Fruit fly (Drosophila melanogaster) whole organism, prepupa: ENCODE measurements around the gene RanBP3.

Experiments
- CG10669 ChIP-seq: fragments of 200-800 bp; sonication (Bioruptor generic); optimal IDR thresholded peaks from 3 replicates; lab custom pipeline; 2018; ENCODE audit warnings: missing biosample characterization, mild to moderate bottlenecking, missing genetic modification characterization, moderate library complexity
- CG11294 ChIP-seq: fragments of 200-800 bp; sonication (Bioruptor generic); IDR thresholded peaks from 2 replicates; pipeline ENCODE4 v1.3.6; 2022; ENCODE audit warnings: missing biosample characterization, missing genetic modification characterization
- CG11762 ChIP-seq: fragments of 200-800 bp; sonication (Bioruptor generic); optimal IDR thresholded peaks from 3 replicates; lab custom pipeline; 2016; ENCODE audit warnings: missing biosample characterization, missing genetic modification characterization; ENCODE audit not compliant: insufficient read depth
- CG15336 ChIP-seq: fragments of 200-800 bp; sonication (Bioruptor generic); IDR thresholded peaks from 2 replicates; pipeline ENCODE4 v1.3.6; 2022; ENCODE audit warnings: missing biosample characterization, missing genetic modification characterization
- CG1621 ChIP-seq: fragments of 200-800 bp; sonication (Bioruptor generic); optimal IDR thresholded peaks from 3 replicates; lab custom pipeline; 2018; ENCODE audit warnings: missing biosample characterization, mild to moderate bottlenecking, missing genetic modification characterization
- CG16779 ChIP-seq: fragments of 200-800 bp; sonication (Bioruptor generic); optimal IDR thresholded peaks from 3 replicates; lab custom pipeline; 2017; ENCODE audit warnings: missing biosample characterization, mild to moderate bottlenecking, missing genetic modification characterization
- CG31627 ChIP-seq: fragments of 200-800 bp; sonication (Bioruptor generic); optimal IDR thresholded peaks from 3 replicates; lab custom pipeline; 2016; ENCODE audit warnings: missing biosample characterization, missing genetic modification characterization
- CG32006 ChIP-seq: fragments of 200-800 bp; sonication (Bioruptor generic); optimal IDR thresholded peaks from 3 replicates; lab custom pipeline; 2017; ENCODE audit warnings: missing biosample characterization, mild to moderate bottlenecking, missing genetic modification characterization
- CG3919 ChIP-seq: fragments of 200-800 bp; sonication (Bioruptor generic); optimal IDR thresholded peaks from 3 replicates; lab custom pipeline; 2016; ENCODE audit warnings: missing biosample characterization, missing genetic modification characterization
- CG4318 ChIP-seq: fragments of 200-800 bp; sonication (Bioruptor generic); optimal IDR thresholded peaks from 3 replicates; lab custom pipeline; 2017; ENCODE audit warnings: missing biosample characterization, mild to moderate bottlenecking, missing genetic modification characterization
- CG6163 ChIP-seq: fragments of 200-800 bp; sonication (Bioruptor generic); IDR thresholded peaks from 3 replicates; pipeline ENCODE4 v1.3.6; 2022; ENCODE audit warnings: missing biosample characterization, missing genetic modification characterization
- CG6276 ChIP-seq: fragments of 200-800 bp; sonication (Bioruptor generic); optimal IDR thresholded peaks from 2 replicates; lab custom pipeline; 2017; ENCODE audit warnings: missing biosample characterization, mild to moderate bottlenecking, missing genetic modification characterization
- CG6792 ChIP-seq: fragments of 200-800 bp; sonication (Bioruptor generic); optimal IDR thresholded peaks from 3 replicates; lab custom pipeline; 2016; ENCODE audit warnings: missing biosample characterization, missing genetic modification characterization
- CG6808 ChIP-seq: fragments of 200-800 bp; sonication (Bioruptor generic); optimal IDR thresholded peaks from 3 replicates; lab custom pipeline; 2017; ENCODE audit warnings: missing biosample characterization, missing genetic modification characterization, mild to moderate bottlenecking, moderate library complexity, missing genetic modification reagents
- CG6854 ChIP-seq: fragments of 200-800 bp; sonication (Bioruptor generic); optimal IDR thresholded peaks from 2 replicates; lab custom pipeline; 2017; ENCODE audit warnings: missing biosample characterization, mild to moderate bottlenecking, missing genetic modification characterization
- CG7368 ChIP-seq: fragments of 200-800 bp; sonication (Bioruptor generic); optimal IDR thresholded peaks from 3 replicates; lab custom pipeline; 2016; ENCODE audit warnings: missing biosample characterization, missing genetic modification characterization
- CG8119 ChIP-seq: fragments of 200-800 bp; sonication (Bioruptor generic); IDR thresholded peaks from 3 replicates; pipeline ENCODE4 v1.3.6; 2022; ENCODE audit warnings: missing biosample characterization, missing genetic modification characterization
- CG9139 ChIP-seq: fragments of 200-800 bp; sonication (Bioruptor generic); optimal IDR thresholded peaks from 3 replicates; lab custom pipeline; 2017; ENCODE audit warnings: missing biosample characterization, mild to moderate bottlenecking, missing genetic modification characterization
- Eip75B ChIP-seq: fragments of 200-800 bp; sonication (Bioruptor generic); optimal IDR thresholded peaks from 3 replicates; lab custom pipeline; 2016; ENCODE audit warnings: missing biosample characterization, missing genetic modification characterization
- Eip78C ChIP-seq: fragments of 200-800 bp; sonication (Bioruptor generic); peaks from one replicate; lab custom pipeline; 2016; ENCODE audit warnings: missing biosample characterization, missing genetic modification characterization
- Eip93F ChIP-seq: fragments of 200-800 bp; sonication (Bioruptor generic); optimal IDR thresholded peaks from 2 replicates; lab custom pipeline; 2016; ENCODE audit warnings: missing biosample characterization, mild to moderate bottlenecking, missing genetic modification characterization
- Ets21C ChIP-seq: fragments of 200-800 bp; sonication (Bioruptor generic); optimal IDR thresholded peaks from 3 replicates; lab custom pipeline; 2016; ENCODE audit warnings: missing biosample characterization, missing genetic modification characterization
- Ets96B ChIP-seq: fragments of 200-800 bp; optimal IDR thresholded peaks from 2 replicates; lab custom pipeline; 2019; ENCODE audit warnings: missing biosample characterization, mild to moderate bottlenecking, missing genetic modification characterization, moderate library complexity
- Hr38 ChIP-seq: sonication (Bioruptor generic); optimal IDR thresholded peaks from 2 replicates; lab custom pipeline; 2016; ENCODE audit warnings: missing biosample characterization, missing genetic modification characterization
- Hr39 ChIP-seq: fragments of 200-800 bp; sonication (Bioruptor generic); optimal IDR thresholded peaks from 2 replicates; lab custom pipeline; 2016; ENCODE audit warnings: missing biosample characterization, missing genetic modification characterization
- Lpt ChIP-seq: fragments of 200-800 bp; sonication (Bioruptor generic); optimal IDR thresholded peaks from 3 replicates; lab custom pipeline; 2016; ENCODE audit warnings: missing biosample characterization, missing genetic modification characterization
- OdsH ChIP-seq: fragments of 200-800 bp; sonication (Bioruptor generic); optimal IDR thresholded peaks from 3 replicates; lab custom pipeline; 2016; ENCODE audit warnings: missing biosample characterization, missing genetic modification characterization
- Smox ChIP-seq: fragments of 200-800 bp; sonication (Bioruptor generic); optimal IDR thresholded peaks from 3 replicates; lab custom pipeline; 2016; ENCODE audit warnings: missing biosample characterization, missing genetic modification characterization
- Sox102F ChIP-seq: fragments of 200-800 bp; sonication (Bioruptor generic); optimal IDR thresholded peaks from 2 replicates; lab custom pipeline; 2016; ENCODE audit warnings: missing biosample characterization, mild to moderate bottlenecking, missing genetic modification characterization
- Sox14 ChIP-seq: fragments of 200-800 bp; sonication (Bioruptor generic); optimal IDR thresholded peaks from 3 replicates; lab custom pipeline; 2016; ENCODE audit warnings: missing biosample characterization, missing genetic modification characterization
- Sox15 ChIP-seq: fragments of 200-800 bp; sonication (Bioruptor generic); optimal IDR thresholded peaks from 3 replicates; lab custom pipeline; 2016; ENCODE audit warnings: missing biosample characterization, missing genetic modification characterization
- achi ChIP-seq: fragments of 200-800 bp; sonication (Bioruptor generic); optimal IDR thresholded peaks from 3 replicates; lab custom pipeline; 2016; ENCODE audit warnings: missing biosample characterization, missing genetic modification characterization
- cyc ChIP-seq: fragments of 200-800 bp; sonication (Bioruptor generic); optimal IDR thresholded peaks from 3 replicates; lab custom pipeline; 2016; ENCODE audit warnings: missing biosample characterization, missing genetic modification characterization
- dac ChIP-seq: fragments of 200-800 bp; sonication (Bioruptor generic); optimal IDR thresholded peaks from 2 replicates; lab custom pipeline; 2017; ENCODE audit warnings: missing biosample characterization, mild to moderate bottlenecking, missing genetic modification characterization
- dsx ChIP-seq: fragments of 200-800 bp; optimal IDR thresholded peaks from 3 replicates; lab custom pipeline; 2019; ENCODE audit warnings: missing biosample characterization, mild to moderate bottlenecking, missing genetic modification characterization, moderate library complexity; ENCODE audit not compliant: poor library complexity, severe bottlenecking
- eg ChIP-seq: fragments of 200-800 bp; sonication (Bioruptor generic); IDR thresholded peaks from 3 replicates; pipeline ENCODE4 v1.3.6; 2022; ENCODE audit warnings: missing biosample characterization, missing genetic modification characterization
- esn ChIP-seq: fragments of 200-800 bp; sonication (Bioruptor generic); optimal IDR thresholded peaks from 2 replicates; lab custom pipeline; 2016; ENCODE audit warnings: missing biosample characterization, mild to moderate bottlenecking, missing genetic modification characterization, moderate library complexity
- fd85E ChIP-seq: fragments of 200-800 bp; sonication (Bioruptor generic); optimal IDR thresholded peaks from 3 replicates; lab custom pipeline; 2016; ENCODE audit warnings: missing biosample characterization, missing genetic modification characterization
- lz ChIP-seq: fragments of 200-800 bp; sonication (Bioruptor generic); optimal IDR thresholded peaks from 3 replicates; lab custom pipeline; 2016; ENCODE audit warnings: missing biosample characterization, missing genetic modification characterization
- net ChIP-seq: fragments of 200-800 bp; sonication (Bioruptor generic); optimal IDR thresholded peaks from 3 replicates; lab custom pipeline; 2016; ENCODE audit warnings: missing biosample characterization, missing genetic modification characterization
- salr ChIP-seq, 2 experiments: fragments of 200-800 bp; sonication (Bioruptor generic); optimal IDR thresholded peaks; 3 replicates each; lab custom pipeline; 2016 to 2018; ENCODE audit warnings: missing biosample characterization in 2 of 2, missing genetic modification characterization in 2 of 2, mild to moderate bottlenecking in 1 of 2
- spab ChIP-seq: fragments of 200-800 bp; sonication (Bioruptor generic); optimal IDR thresholded peaks from 2 replicates; lab custom pipeline; 2017; ENCODE audit warnings: missing biosample characterization, mild to moderate bottlenecking, missing genetic modification characterization, missing genetic modification reagents
- ss ChIP-seq, 2 experiments: fragments of 200-800 bp; sonication (Bioruptor generic); optimal IDR thresholded peaks; 2 replicates in 1 of 2; 3 replicates in 1 of 2; lab custom pipeline; 2017 to 2018; ENCODE audit warnings: mild to moderate bottlenecking in 2 of 2, missing biosample characterization in 2 of 2, missing genetic modification characterization in 2 of 2, moderate library complexity in 1 of 2
- svp ChIP-seq: fragments of 200-800 bp; sonication (Bioruptor generic); peaks from one replicate; lab custom pipeline; 2016; ENCODE audit warnings: missing biosample characterization, missing genetic modification characterization
- topi ChIP-seq: fragments of 200-800 bp; sonication (Bioruptor generic); optimal IDR thresholded peaks from 3 replicates; lab custom pipeline; 2016; ENCODE audit warnings: missing biosample characterization, missing genetic modification characterization
- vri ChIP-seq: fragments of 200-800 bp; sonication (Bioruptor generic); optimal IDR thresholded peaks from 3 replicates; lab custom pipeline; 2016; ENCODE audit warnings: missing biosample characterization, mild to moderate bottlenecking, missing genetic modification characterization

Gene RanBP3

dm6 chr3R:23760219-23761018 lies 7.8 kb upstream of the RanBP3 start, which contains the start of gene SdhD (continued):
- TF ChIP-seq CG6808 (GFP tag; lab: Kevin White, UChicago) (no peak), topi (GFP tag; lab: Kevin White, UChicago) (peak; percentile 9), Sox14 (peak; percentile 10), CG3919 (GFP tag; lab: Kevin White, UChicago) (peak; percentile 47), vri (peak; percentile 47), cyc (no peak), Hr39 (GFP tag; lab: Kevin White, UChicago) (no peak), CG6276 (GFP tag; lab: Kevin White, UChicago) (no peak), eg (GFP tag; lab: Robert Waterston, UW) (no peak), CG10669 (GFP tag; lab: Kevin White, UChicago) (peak; percentile 7), Eip93F (no peak), Sox15 (GFP tag; lab: Kevin White, UChicago) (no peak), dac (GFP tag; lab: Kevin White, UChicago) (no peak), spab (GFP tag; lab: Kevin White, UChicago) (no peak), fd85E (GFP tag; lab: Kevin White, UChicago) (no peak), CG32006 (GFP tag; lab: Kevin White, UChicago) (no peak), esn (GFP tag; lab: Kevin White, UChicago) (peak; percentile 37), Ets21C (GFP tag; lab: Kevin White, UChicago) (no peak), CG16779 (no peak), CG11294 (GFP tag; lab: Robert Waterston, UW) (no peak), CG15336 (no peak; the same call in 1 of the 2 replicates), CG7368 (GFP tag; lab: Kevin White, UChicago) (peak; percentile 9), achi (GFP tag; lab: Kevin White, UChicago) (peak; percentile 23), CG11762 (GFP tag; lab: Kevin White, UChicago) (no peak), Eip75B (GFP tag; lab: Kevin White, UChicago) (no peak), dsx (GFP tag; lab: Kevin White, UChicago) (no peak), Sox102F (peak; percentile 14), CG6163 (GFP tag; lab: Robert Waterston, UW) (0 out of 3 replicates have a peak, but pooled peaks have one; percentile 17), Ets96B (no peak), CG6854 (GFP tag; lab: Kevin White, UChicago) (no peak), CG9139 (GFP tag; lab: Kevin White, UChicago) (no peak), CG6792 (GFP tag; lab: Kevin White, UChicago) (no peak), lz (peak; percentile 24), CG8119 (GFP tag; lab: Robert Waterston, UW) (no peak), svp (peak; percentile 59), Eip78C (GFP tag; lab: Kevin White, UChicago) (peak; percentile 75), CG4318 (GFP tag; lab: Kevin White, UChicago) (no peak)

dm6 chr3R:23757912-23758607 lies 5.4 kb upstream of the RanBP3 start, which contains the start of the genes PTPMT1 and Hrd3:
PTPMT1 (plus strand) TSS chr3R:23758339.
Hrd3 (minus strand) TSS chr3R:23758557.
- TF ChIP-seq Smox (GFP tag; lab: Kevin White, UChicago) (peak; percentile 99), CG8119 (GFP tag; lab: Robert Waterston, UW) (peak; percentile 97), Sox14 (peak; percentile 99), Hr39 (GFP tag; lab: Kevin White, UChicago) (peak; percentile 98), eg (GFP tag; lab: Robert Waterston, UW) (peak; percentile 94), Ets21C (GFP tag; lab: Kevin White, UChicago) (peak; percentile 98), CG6854 (GFP tag; lab: Kevin White, UChicago) (peak; percentile 97), CG6792 (GFP tag; lab: Kevin White, UChicago) (peak; percentile 98), OdsH (GFP tag; lab: Kevin White, UChicago) (peak; percentile 99), ss (GFP tag; optimal IDR thresholded peaks at IDR 0.05; lab: Kevin White, UChicago) (peak; percentile 98 to 99), Lpt (GFP tag; lab: Kevin White, UChicago) (peak; percentile 98), CG11294 (GFP tag; lab: Robert Waterston, UW) (peak; percentile 95), lz (peak; percentile 99), spab (GFP tag; lab: Kevin White, UChicago) (peak; percentile 99), CG3919 (GFP tag; lab: Kevin White, UChicago) (peak; percentile 99), CG11762 (GFP tag; lab: Kevin White, UChicago) (peak; percentile 99), CG31627 (GFP tag; lab: Kevin White, UChicago) (peak; percentile 99), CG1621 (tag; lab: Kevin White, UChicago) (peak; percentile 94), CG16779 (peak; percentile 97), salr (GFP tag; optimal IDR thresholded peaks at IDR 0.05; lab: Kevin White, UChicago) (peak; percentile 95 to 100), Hr38 (GFP tag; lab: Kevin White, UChicago) (peak; percentile 68), net (GFP tag; lab: Kevin White, UChicago) (peak; percentile 99)
